Fruit fly (Drosophila melanogaster) whole organism, embryonic: ENCODE measurements around the gene Dhc62B.
A peak's percentile ranks its signal among the peaks of the same experiment; 100 is the strongest.

Experiments used
- Atf3 ChIP-seq: fragments of 200-800 bp; sonication (Bioruptor generic); optimal IDR thresholded peaks from 3 replicates; lab custom pipeline; 2016; ENCODE audit warnings: missing biosample characterization, missing genetic modification characterization
- CG10147 ChIP-seq: fragments of 200-800 bp; sonication (Bioruptor generic); optimal IDR thresholded peaks from 2 replicates; lab custom pipeline; 2019; ENCODE audit warnings: missing biosample characterization, mild to moderate bottlenecking, missing genetic modification characterization, moderate library complexity
- CG10267 ChIP-seq: fragments of 200-800 bp; sonication (Bioruptor generic); optimal IDR thresholded peaks from 2 replicates; lab custom pipeline; 2018; ENCODE audit warnings: missing biosample characterization, mild to moderate bottlenecking, missing genetic modification characterization, moderate library complexity
- CG10274 ChIP-seq: fragments of 200-800 bp; sonication (Bioruptor generic); optimal IDR thresholded peaks from 3 replicates; lab custom pipeline; 2017; ENCODE audit warnings: missing biosample characterization, mild to moderate bottlenecking, missing genetic modification characterization
- CG11398 ChIP-seq: fragments of 200-800 bp; sonication (Bioruptor generic); optimal IDR thresholded peaks from 2 replicates; lab custom pipeline; 2016; ENCODE audit warnings: missing biosample characterization, missing genetic modification characterization
- CG11456 ChIP-seq: fragments of 200-800 bp; sonication (Bioruptor generic); IDR thresholded peaks from 3 replicates; pipeline ENCODE4 v1.3.6; 2022; ENCODE audit warnings: missing biosample characterization, missing genetic modification characterization
- CG11504 ChIP-seq: fragments of 200-800 bp; sonication (Bioruptor generic); optimal IDR thresholded peaks from 3 replicates; lab custom pipeline; 2019; ENCODE audit warnings: missing biosample characterization, mild to moderate bottlenecking, missing genetic modification characterization, moderate library complexity
- CG12155 ChIP-seq: fragments of 200-800 bp; sonication (Bioruptor generic); optimal IDR thresholded peaks from 3 replicates; lab custom pipeline; 2016; ENCODE audit warnings: missing biosample characterization, missing genetic modification characterization
- CG12299 ChIP-seq: fragments of 200-800 bp; sonication (Bioruptor generic); optimal IDR thresholded peaks from 2 replicates; lab custom pipeline; 2018; ENCODE audit warnings: missing biosample characterization, mild to moderate bottlenecking, missing genetic modification characterization
- CG12391 ChIP-seq: fragments of 200-800 bp; sonication (Bioruptor generic); optimal IDR thresholded peaks from 3 replicates; lab custom pipeline; 2018; ENCODE audit warnings: missing biosample characterization, mild to moderate bottlenecking, missing genetic modification characterization, moderate library complexity
- CG12942 ChIP-seq: fragments of 200-800 bp; sonication (Bioruptor generic); optimal IDR thresholded peaks from 3 replicates; lab custom pipeline; 2016; ENCODE audit warnings: missing biosample characterization, missing genetic modification characterization
- CG14667 ChIP-seq: fragments of 200-800 bp; sonication (Bioruptor generic); IDR thresholded peaks from 2 replicates; pipeline ENCODE4 v1.3.6; 2022; ENCODE audit warnings: missing biosample characterization, missing genetic modification characterization
- CG15696 ChIP-seq: fragments of 200-800 bp; sonication (Bioruptor generic); optimal IDR thresholded peaks from 2 replicates; lab custom pipeline; 2019; ENCODE audit warnings: missing biosample characterization, mild to moderate bottlenecking, missing genetic modification characterization, moderate library complexity
- CG17912 ChIP-seq: fragments of 200-800 bp; sonication (Bioruptor generic); optimal IDR thresholded peaks from 2 replicates; lab custom pipeline; 2018; ENCODE audit warnings: missing biosample characterization, mild to moderate bottlenecking, missing genetic modification characterization
- CG18476 ChIP-seq: fragments of 200-800 bp; sonication (Bioruptor generic); optimal IDR thresholded peaks from 2 replicates; lab custom pipeline; 2016; ENCODE audit warnings: missing biosample characterization, mild to moderate bottlenecking, missing genetic modification characterization
- CG2202 ChIP-seq: fragments of 200-800 bp; sonication (Bioruptor generic); optimal IDR thresholded peaks from 2 replicates; lab custom pipeline; 2018; ENCODE audit warnings: missing biosample characterization, mild to moderate bottlenecking, missing genetic modification characterization
- CG30403 ChIP-seq: fragments of 200-800 bp; sonication (Bioruptor generic); optimal IDR thresholded peaks from 3 replicates; lab custom pipeline; 2016; ENCODE audit warnings: missing biosample characterization, missing genetic modification characterization
- CG31224 ChIP-seq: fragments of 200-800 bp; sonication (Bioruptor generic); IDR thresholded peaks from 2 replicates; pipeline ENCODE4 v1.3.6; 2022; ENCODE audit warnings: missing biosample characterization, missing genetic modification characterization
- CG3407 ChIP-seq: fragments of 200-800 bp; sonication (Bioruptor generic); optimal IDR thresholded peaks from 2 replicates; lab custom pipeline; 2018; ENCODE audit warnings: missing biosample characterization, mild to moderate bottlenecking, missing genetic modification characterization
- CG3847 ChIP-seq: fragments of 200-800 bp; sonication (Bioruptor generic); IDR thresholded peaks from 2 replicates; pipeline ENCODE4 v1.3.6; 2022; ENCODE audit warnings: missing biosample characterization, missing genetic modification characterization
- CG6175 ChIP-seq: fragments of 200-800 bp; sonication (Bioruptor generic); IDR thresholded peaks from 3 replicates; pipeline ENCODE4 v1.3.6; 2022; ENCODE audit warnings: missing biosample characterization, missing genetic modification characterization
- CG7357 ChIP-seq: fragments of 200-800 bp; sonication (Bioruptor generic); IDR thresholded peaks from 3 replicates; pipeline ENCODE4 v1.3.6; 2022; ENCODE audit warnings: missing biosample characterization, missing genetic modification characterization
- CG7786 ChIP-seq: fragments of 200-800 bp; sonication (Bioruptor generic); optimal IDR thresholded peaks from 2 replicates; lab custom pipeline; 2016; ENCODE audit warnings: missing biosample characterization, missing genetic modification characterization
- CG7963 ChIP-seq: fragments of 200-800 bp; sonication (Bioruptor generic); IDR thresholded peaks from 3 replicates; pipeline ENCODE4 v1.3.6; 2022; ENCODE audit warnings: missing biosample characterization, missing genetic modification characterization; ENCODE audit not compliant: partially characterized antibody
- CG8478 ChIP-seq: fragments of >200 bp; optimal IDR thresholded peaks from 2 replicates; lab custom pipeline; 2018
- CG9437 ChIP-seq: fragments of 200-800 bp; sonication (Bioruptor generic); optimal IDR thresholded peaks from 2 replicates; lab custom pipeline; 2018; ENCODE audit warnings: missing biosample characterization, mild to moderate bottlenecking, missing genetic modification characterization
- D ChIP-seq, 2 experiments: fragments of 200-800 bp in 1 of 2; fragments of >200 bp in 1 of 2; sonication (Bioruptor generic) in 1 of 2; optimal IDR thresholded peaks; 2 replicates in 1 of 2; 3 replicates in 1 of 2; lab custom pipeline; 2017; ENCODE audit warnings: mild to moderate bottlenecking in 1 of 2, missing biosample characterization in 1 of 2, missing genetic modification characterization in 1 of 2, missing genetic modification reagents in 1 of 2
- Dll ChIP-seq: fragments of 200-800 bp; sonication (Bioruptor generic); IDR thresholded peaks from 4 replicates; pipeline ENCODE4 v1.3.6; 2022; ENCODE audit warnings: missing biosample characterization, missing genetic modification characterization; ENCODE audit not compliant: partially characterized antibody
- Doc2 ChIP-seq: fragments of 200-800 bp; sonication (Bioruptor generic); IDR thresholded peaks from 2 replicates; pipeline ENCODE4 v1.3.6; 2022; ENCODE audit warnings: missing biosample characterization, missing genetic modification characterization
- Ets65A ChIP-seq: fragments of 200-800 bp; sonication (Bioruptor generic); peaks from one replicate; lab custom pipeline; 2016; ENCODE audit warnings: missing biosample characterization, missing genetic modification characterization
- Fer2 ChIP-seq: fragments of 200-800 bp; sonication (Bioruptor generic); optimal IDR thresholded peaks from 2 replicates; lab custom pipeline; 2018; ENCODE audit warnings: missing biosample characterization, mild to moderate bottlenecking, missing genetic modification characterization, moderate library complexity
- NK7.1 ChIP-seq: fragments of 200-800 bp; sonication (Bioruptor generic); optimal IDR thresholded peaks from 3 replicates; lab custom pipeline; 2016; ENCODE audit warnings: missing biosample characterization, missing genetic modification characterization
- Vsx1 ChIP-seq: fragments of 200-800 bp; sonication (Bioruptor generic); optimal IDR thresholded peaks from 2 replicates; lab custom pipeline; 2017; ENCODE audit warnings: missing biosample characterization, mild to moderate bottlenecking, missing genetic modification characterization, missing genetic modification reagents
- ac ChIP-seq: fragments of 200-800 bp; sonication (Bioruptor generic); optimal IDR thresholded peaks from 3 replicates; lab custom pipeline; 2017; ENCODE audit warnings: missing biosample characterization, mild to moderate bottlenecking, missing genetic modification characterization
- aop ChIP-seq: fragments of 200-800 bp; sonication (Bioruptor generic); IDR thresholded peaks from 2 replicates; pipeline ENCODE4 v1.3.6; 2022; ENCODE audit warnings: missing biosample characterization, missing genetic modification characterization
- cato ChIP-seq: fragments of 200-800 bp; sonication (Bioruptor generic); optimal IDR thresholded peaks from 2 replicates; lab custom pipeline; 2016; ENCODE audit warnings: missing biosample characterization, missing genetic modification characterization, borderline replicate concordance
- corto ChIP-seq: fragments of 200-800 bp; sonication (Bioruptor generic); optimal IDR thresholded peaks from 2 replicates; lab custom pipeline; 2016; ENCODE audit warnings: missing biosample characterization, mild to moderate bottlenecking, missing genetic modification characterization, moderate library complexity
- fd64A ChIP-seq: fragments of 200-800 bp; sonication (Bioruptor generic); optimal IDR thresholded peaks from 3 replicates; lab custom pipeline; 2018; ENCODE audit warnings: missing biosample characterization, mild to moderate bottlenecking, missing genetic modification characterization
- fd96Cb ChIP-seq: fragments of 200-800 bp; sonication (Bioruptor generic); optimal IDR thresholded peaks from 2 replicates; lab custom pipeline; 2018; ENCODE audit warnings: missing biosample characterization, mild to moderate bottlenecking, missing genetic modification characterization, moderate library complexity
- fru ChIP-seq: fragments of >200 bp; optimal IDR thresholded peaks from 2 replicates; lab custom pipeline; 2017
- lbe ChIP-seq: fragments of 200-800 bp; sonication (Bioruptor generic); optimal IDR thresholded peaks from 2 replicates; lab custom pipeline; 2016; ENCODE audit warnings: missing biosample characterization, mild to moderate bottlenecking, missing genetic modification characterization
- lilli ChIP-seq: fragments of 200-800 bp; sonication (Bioruptor generic); optimal IDR thresholded peaks from 3 replicates; lab custom pipeline; 2016; ENCODE audit warnings: missing biosample characterization, missing genetic modification characterization
- oc ChIP-seq: fragments of 200-800 bp; sonication (Bioruptor generic); optimal IDR thresholded peaks from 2 replicates; lab custom pipeline; 2018; ENCODE audit warnings: missing biosample characterization, mild to moderate bottlenecking, missing genetic modification characterization, moderate library complexity
- p53 ChIP-seq: fragments of 200-800 bp; sonication (Bioruptor generic); optimal IDR thresholded peaks from 2 replicates; lab custom pipeline; 2016; ENCODE audit warnings: missing biosample characterization, missing genetic modification characterization
- pan ChIP-seq, 4 experiments: fragments of >200 bp in 3 of 4; fragments of 200-800 bp in 1 of 4; sonication (Bioruptor generic) in 1 of 4; optimal IDR thresholded peaks in 3 of 4; IDR thresholded peaks in 1 of 4; 2 replicates each; pipeline versions ENCODE4 v1.3.6 to Lab custom; 2017 to 2022; ENCODE audit warnings: missing biosample characterization in 2 of 4, missing genetic modification characterization in 2 of 4, mixed read lengths in 1 of 4
- run ChIP-seq: fragments of 200-800 bp; sonication (Bioruptor generic); optimal IDR thresholded peaks from 3 replicates; lab custom pipeline; 2018; ENCODE audit warnings: missing biosample characterization, mild to moderate bottlenecking, missing genetic modification characterization
- slp2 ChIP-seq: fragments of 200-800 bp; sonication (Bioruptor generic); optimal IDR thresholded peaks from 2 replicates; lab custom pipeline; 2016; ENCODE audit warnings: missing biosample characterization, missing genetic modification characterization
- tx ChIP-seq: fragments of 200-800 bp; sonication (Bioruptor generic); optimal IDR thresholded peaks from 2 replicates; lab custom pipeline; 2016; ENCODE audit warnings: missing biosample characterization, missing genetic modification characterization
- unpg ChIP-seq: fragments of 200-800 bp; sonication (Bioruptor generic); optimal IDR thresholded peaks from 3 replicates; lab custom pipeline; 2018; ENCODE audit warnings: missing biosample characterization, mild to moderate bottlenecking, missing genetic modification characterization, moderate library complexity
- zf30C ChIP-seq: fragments of 200-800 bp; sonication (Bioruptor generic); optimal IDR thresholded peaks from 3 replicates; lab custom pipeline; 2018; ENCODE audit warnings: missing biosample characterization, mild to moderate bottlenecking, missing genetic modification characterization

The Dhc62B gene

dm6 chr3L:1808631-1809030 lies 37.1 kb upstream of the Dhc62B start (continued):
- no peak for TF ChIP-seq corto (GFP tag; lab: Kevin White, UChicago)
- peak; percentile 92 for TF ChIP-seq lilli (GFP tag; lab: Kevin White, UChicago)
- peak; percentile 77 for TF ChIP-seq CG10267 (tag; lab: Kevin White, UChicago)
- TF ChIP-seq CG11398 (GFP tag; lab: Kevin White, UChicago), result peak; percentile 72
- peak; percentile 93 for TF ChIP-seq unpg (GFP tag; lab: Kevin White, UChicago)
- no peak for TF ChIP-seq Dll
- TF ChIP-seq Vsx1, result no peak
- TF ChIP-seq CG10147 (GFP tag; lab: Kevin White, UChicago), result peak; percentile 71
- peak; percentile 96 for TF ChIP-seq Ets65A
- no peak for TF ChIP-seq CG8478 (lab: Kevin White, UChicago)
- peak; percentile 88 for TF ChIP-seq CG30403
- peak; percentile 78 for TF ChIP-seq CG12155
- no peak for TF ChIP-seq CG3407 (GFP tag; lab: Kevin White, UChicago)
- peak; percentile 24 for TF ChIP-seq CG2202 (tag; lab: Kevin White, UChicago)
- TF ChIP-seq Fer2 (tag; lab: Kevin White, UChicago), result peak; percentile 63
- peak; percentile 85 for TF ChIP-seq CG7786 (GFP tag; lab: Kevin White, UChicago)
- TF ChIP-seq zf30C (GFP tag; lab: Kevin White, UChicago), result peak; percentile 19
- TF ChIP-seq CG18476 (GFP tag; lab: Kevin White, UChicago), result peak; percentile 74
- peak; percentile 79 for TF ChIP-seq slp2
- peak; percentile 92 for TF ChIP-seq CG11504
- TF ChIP-seq CG6175 (GFP tag; lab: Robert Waterston, UW), result peak; percentile 86
- peak; percentile 88 for TF ChIP-seq CG12391
- TF ChIP-seq run, result peak; percentile 74
- TF ChIP-seq CG7963 (GFP tag; lab: Robert Waterston, UW), result no peak
- TF ChIP-seq Doc2, result peak; percentile 74
- peak; percentile 59 for TF ChIP-seq p53
- TF ChIP-seq CG3847, result peak; percentile 86
- TF ChIP-seq Atf3 (GFP tag; lab: Kevin White, UChicago), result peak; percentile 84
- TF ChIP-seq CG9437, result peak; percentile 67
- TF ChIP-seq CG14667, result peak; percentile 88
- peak; percentile 66 for TF ChIP-seq NK7.1
- peak; percentile 49 for TF ChIP-seq fd64A (GFP tag; lab: Kevin White, UChicago)
- TF ChIP-seq oc (tag; lab: Kevin White, UChicago), result peak; percentile 88
- no peak for TF ChIP-seq D (optimal IDR thresholded peaks at IDR 0.05; lab: Kevin White, UChicago)
- TF ChIP-seq D (GFP tag; optimal IDR thresholded peaks at IDR 0.05; lab: Kevin White, UChicago), result peak; percentile 68
- TF ChIP-seq ac (GFP tag; lab: Kevin White, UChicago), result peak; percentile 7
- TF ChIP-seq CG17912 (GFP tag; lab: Kevin White, UChicago), result no peak
- peak; percentile 89 for TF ChIP-seq tx (GFP tag; lab: Kevin White, UChicago)
- peak; percentile 95 for TF ChIP-seq CG11456 (GFP tag; lab: Robert Waterston, UW)
- TF ChIP-seq fd96Cb, result peak; percentile 84
- no peak for TF ChIP-seq lbe (GFP tag; lab: Kevin White, UChicago)
- peak; percentile 77 for TF ChIP-seq CG7357 (GFP tag; lab: Robert Waterston, UW)
- TF ChIP-seq CG12299 (tag; lab: Kevin White, UChicago), result peak; percentile 74
- peak; percentile 45 for TF ChIP-seq CG15696 (tag; lab: Kevin White, UChicago)
- TF ChIP-seq fru, result no peak
- peak; percentile 87 for TF ChIP-seq CG31224
- TF ChIP-seq aop (GFP tag; lab: Robert Waterston, UW), result 0 out of 2 replicates have a peak, but pooled peaks have one; percentile 61
- TF ChIP-seq CG12942, result peak; percentile 86
- TF ChIP-seq CG10274 (GFP tag; lab: Kevin White, UChicago), result peak; percentile 60
- no peak for TF ChIP-seq pan (optimal IDR thresholded peaks at IDR 0.05; lab: Kevin White, UChicago)
- TF ChIP-seq pan (GFP tag; optimal IDR thresholded peaks at IDR 0.05 in 1 of 2, IDR thresholded peaks at IDR 0.05 in 1 of 2), result peak in 1 of 2 experiments; percentile 94
- peak; percentile 57 for TF ChIP-seq cato (GFP tag; lab: Kevin White, UChicago)
